Worm (Caenorhabditis elegans) whole organism, L4/young adult: Measurements from ENCODE around the gene T11B7.2.

Experiments
- W03F9.2 ChIP-seq: fragments of 150-350 bp; optimal IDR thresholded peaks from 2 replicates; lab custom pipeline; 2014; ENCODE audit warnings: missing biosample characterization, missing genetic modification characterization
- dao-5 ChIP-seq: sonication (generic microtip); optimal IDR thresholded peaks from 2 replicates; lab custom pipeline; 2016; ENCODE audit warnings: missing genotype, missing genetic modification characterization, moderate library complexity, missing compliant biosample characterization
- him-1 ChIP-seq: sonication (generic microtip); optimal IDR thresholded peaks from 2 replicates; lab custom pipeline; 2016; ENCODE audit warnings: missing genotype, missing genetic modification reagents, missing genetic modification characterization, missing compliant biosample characterization

T11B7.2 gene

ce11 chrIV:8844457-8844856, at the start of gene T11B7.2:
Gene T11B7.2 (minus strand): TSS chrIV:8844557.
- TF ChIP-seq him-1 (tag; lab: Kevin White, UChicago): no peak
- no peak for TF ChIP-seq dao-5 (tag; lab: Kevin White, UChicago)
- TF ChIP-seq W03F9.2 (tag; lab: Kevin White, UChicago): no peak

DNA sequence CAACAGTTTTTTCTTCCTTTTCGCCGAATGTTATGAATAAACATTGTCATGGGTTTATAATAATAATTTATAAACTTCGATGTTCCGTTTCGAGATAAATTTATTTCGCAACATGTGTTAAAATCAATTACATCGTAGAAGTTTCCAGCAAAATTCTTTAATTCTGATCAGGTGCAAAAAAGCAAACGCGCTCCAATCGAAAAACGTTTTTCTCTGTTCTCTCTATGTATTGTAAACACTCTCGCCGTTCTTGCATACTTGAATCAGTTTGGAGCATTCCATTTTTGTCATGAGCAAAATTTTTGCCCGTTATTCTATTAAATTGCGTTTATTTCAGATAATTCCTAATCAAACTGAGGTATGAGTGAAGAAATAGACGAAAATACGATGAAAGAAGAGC, 49.4 kb upstream of the T11B7.2 start, which contains the start of gene rad-54.L2:
Gene rad-54.L2, plus strand, starts transcription at position 332 of the 400 bp plus-strand sequence.
- TF ChIP-seq dao-5 (tag; lab: Kevin White, UChicago): no peak
- TF ChIP-seq W03F9.2 (tag; lab: Kevin White, UChicago): peak; percentile 80
- no peak for TF ChIP-seq him-1 (tag; lab: Kevin White, UChicago)

- TF ChIP-seq W03F9.2 (tag; lab: Kevin White, UChicago) (no peak), him-1 (tag; lab: Kevin White, UChicago) (no peak), dao-5 (tag; lab: Kevin White, UChicago) (no peak)
These were observed 48.2 kb upstream of the T11B7.2 start, which contains the start of gene C27B7.2 for ce11 chrIV:8892558-8892957. Gene C27B7.2 (plus strand): TSS chrIV:8892858.

DNA sequence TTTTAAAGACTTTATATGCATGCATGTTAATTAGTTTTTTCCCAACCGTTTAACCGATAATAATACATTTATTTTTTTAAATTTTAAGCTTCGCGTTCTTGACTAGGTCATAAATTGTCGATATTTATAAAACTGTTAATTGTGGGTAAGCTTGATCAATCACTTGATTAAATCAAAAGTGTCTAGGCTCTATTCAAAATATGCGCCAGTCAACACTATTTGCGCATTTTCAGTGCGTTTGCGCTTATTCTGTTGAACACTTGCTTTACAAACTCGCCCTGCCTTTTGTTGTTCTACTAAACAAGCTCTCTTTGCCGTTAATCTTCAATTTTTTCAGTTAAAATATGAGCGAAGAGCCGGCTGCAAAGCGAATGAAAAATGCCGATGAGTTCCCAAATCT, 46.8 kb upstream of the T11B7.2 start, which contains the start of gene spr-2:
Gene spr-2, plus strand, starts transcription at position 332 of the 400 bp plus-strand sequence.
- no peak for TF ChIP-seq dao-5 (tag; lab: Kevin White, UChicago)
- no peak for TF ChIP-seq him-1 (tag; lab: Kevin White, UChicago)
- TF ChIP-seq W03F9.2 (tag; lab: Kevin White, UChicago): peak; percentile 56

- TF ChIP-seq dao-5 (tag; lab: Kevin White, UChicago) (no peak), him-1 (tag; lab: Kevin White, UChicago) (no peak), W03F9.2 (tag; lab: Kevin White, UChicago) (peak; percentile 26)
These were observed 44.2 kb upstream of the T11B7.2 start, which contains the start of gene oma-1 for ce11 chrIV:8888525-8889026. Gene oma-1 (plus strand): TSS chrIV:8888976.

DNA sequence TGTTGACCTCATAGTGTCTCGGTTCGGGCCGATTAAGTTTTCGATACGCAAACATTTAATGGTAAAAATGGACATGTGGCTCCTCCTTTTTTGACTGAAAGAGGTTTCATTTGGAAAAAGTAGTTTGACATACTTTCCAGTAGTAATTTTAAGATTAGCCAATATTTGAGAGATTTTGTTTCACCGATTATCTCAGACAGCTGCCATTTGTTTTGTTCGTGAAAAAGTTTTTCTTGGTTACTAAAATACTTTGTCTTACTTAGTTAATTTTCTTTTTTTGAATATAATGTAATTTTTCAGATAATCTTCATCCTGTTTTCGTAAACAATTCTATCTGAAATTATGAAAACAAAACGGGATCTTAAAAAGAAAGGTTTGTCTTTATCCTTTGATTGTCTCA, 41.9 kb upstream of the T11B7.2 start, which contains the start of gene C09G9.5:
Gene C09G9.5, plus strand, starts transcription at position 301 of the 400 bp plus-strand sequence.
- no peak for TF ChIP-seq him-1 (tag; lab: Kevin White, UChicago)
- TF ChIP-seq dao-5 (tag; lab: Kevin White, UChicago): no peak
- no peak for TF ChIP-seq W03F9.2 (tag; lab: Kevin White, UChicago)

DNA sequence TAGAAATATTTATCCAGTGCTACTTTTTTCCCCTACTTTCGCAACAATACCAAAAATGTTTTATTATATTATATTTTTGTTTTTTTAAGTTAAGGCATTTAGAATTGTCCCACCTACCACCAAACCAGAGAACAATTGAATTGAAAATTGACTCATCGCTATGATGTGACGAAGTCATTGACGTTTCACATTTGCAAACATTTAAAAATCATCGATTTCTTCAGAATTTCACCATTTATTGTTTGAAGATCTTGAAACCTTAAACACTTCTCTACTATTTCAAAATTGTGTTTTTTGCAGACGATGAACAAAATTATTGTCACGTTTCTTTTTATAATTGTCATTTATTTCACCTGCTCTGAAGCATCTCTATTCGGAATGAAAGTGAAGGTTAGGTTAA, 36.8 kb upstream of the T11B7.2 start, which contains the start of gene C09G9.8:
Gene C09G9.8, plus strand, starts transcription at position 301 of the 400 bp plus-strand sequence.
- TF ChIP-seq W03F9.2 (tag; lab: Kevin White, UChicago): no peak
- TF ChIP-seq dao-5 (tag; lab: Kevin White, UChicago): no peak
- TF ChIP-seq him-1 (tag; lab: Kevin White, UChicago): no peak

DNA sequence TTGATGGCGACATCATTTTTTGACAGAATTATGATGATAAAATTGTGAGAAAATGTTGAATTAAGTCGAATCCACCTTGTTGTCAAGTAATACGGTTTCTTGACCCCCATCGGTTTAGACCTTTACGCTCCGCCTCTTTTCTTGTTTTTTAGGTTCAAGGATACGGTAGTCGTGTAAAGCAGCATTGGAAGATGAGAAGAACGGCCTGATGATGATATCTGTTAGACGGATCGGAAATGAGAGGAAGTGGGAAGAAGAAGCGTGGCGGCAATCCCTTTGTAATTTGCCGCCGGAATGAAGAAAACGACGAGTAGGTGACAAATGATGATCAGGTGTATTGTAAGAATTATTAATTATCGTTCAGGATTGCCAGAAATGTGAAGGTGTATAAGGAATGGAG, 35.5 kb upstream of the T11B7.2 start, which contains the start of gene npax-4:
Gene npax-4, minus strand, starts transcription at position 101 of the 400 bp plus-strand sequence.
- TF ChIP-seq dao-5 (tag; lab: Kevin White, UChicago): no peak
- TF ChIP-seq him-1 (tag; lab: Kevin White, UChicago): no peak
- no peak for TF ChIP-seq W03F9.2 (tag; lab: Kevin White, UChicago)

DNA sequence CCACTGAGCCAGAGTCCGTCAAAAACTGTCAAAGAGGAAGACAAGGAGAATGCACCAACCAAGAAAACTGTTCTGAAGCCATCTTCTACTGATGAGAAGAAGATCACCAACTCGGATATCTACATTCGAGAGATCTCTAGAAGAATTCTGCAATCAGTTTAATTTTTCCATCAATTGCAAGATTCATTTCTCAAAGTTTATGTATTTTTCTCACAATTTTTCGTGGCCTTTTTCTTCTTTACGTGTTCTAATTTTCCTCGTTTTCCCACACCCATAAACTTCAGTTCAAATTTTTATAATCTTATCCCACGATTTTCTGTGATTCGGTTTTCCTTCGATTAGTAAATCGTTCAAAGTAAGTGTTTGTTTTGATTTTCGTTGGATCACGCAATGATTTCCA, 29.5 kb upstream of the T11B7.2 start, which contains the start of gene hdl-2:
Gene hdl-2, plus strand, starts transcription at position 301 of the 400 bp plus-strand sequence.
- no peak for TF ChIP-seq him-1 (tag; lab: Kevin White, UChicago)
- no peak for TF ChIP-seq dao-5 (tag; lab: Kevin White, UChicago)
- no peak for TF ChIP-seq W03F9.2 (tag; lab: Kevin White, UChicago)

DNA sequence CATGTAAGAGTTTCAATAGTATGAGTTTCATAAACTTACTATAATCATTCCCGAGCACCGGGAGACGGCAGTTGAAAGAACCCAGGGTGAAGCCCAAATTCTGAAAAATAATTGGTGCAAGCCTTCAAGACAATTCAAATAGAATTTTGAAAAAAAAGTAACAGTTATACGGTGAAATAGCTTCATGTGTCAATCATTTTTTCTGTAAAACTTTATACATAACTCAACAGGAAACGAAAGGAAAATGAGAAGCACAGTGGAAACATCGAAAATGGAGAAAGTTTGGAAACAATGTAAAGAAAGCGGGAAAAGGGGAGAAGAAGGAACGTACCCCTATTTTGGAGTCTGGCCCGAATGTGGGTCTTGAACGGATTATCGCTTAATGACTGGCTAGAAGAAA, 28.6 kb upstream of the T11B7.2 start, which contains the start of gene C09G9.3:
Gene C09G9.3, minus strand, starts transcription at position 101 of the 400 bp plus-strand sequence.
- no peak for TF ChIP-seq him-1 (tag; lab: Kevin White, UChicago)
- no peak for TF ChIP-seq W03F9.2 (tag; lab: Kevin White, UChicago)
- no peak for TF ChIP-seq dao-5 (tag; lab: Kevin White, UChicago)

DNA sequence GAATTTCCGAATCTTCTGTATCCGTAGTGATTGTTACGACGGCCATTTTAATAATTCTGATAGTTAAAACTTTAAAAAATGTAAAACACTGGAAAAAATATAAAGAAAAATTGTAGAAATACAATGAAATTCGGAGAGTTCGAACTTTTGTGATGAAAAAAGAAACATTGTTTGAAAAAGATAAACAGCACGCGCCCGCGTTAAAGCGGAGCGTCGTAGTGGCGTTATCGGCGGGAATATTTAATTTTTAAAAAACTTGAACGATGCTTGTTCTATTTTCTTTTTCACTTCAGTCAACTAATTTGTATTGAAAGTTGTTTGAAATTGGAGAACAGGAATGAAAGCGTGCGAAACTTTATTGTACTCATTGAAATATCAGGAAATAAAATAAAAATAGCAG, 25.3 kb upstream of the T11B7.2 start, which contains the start of gene npp-23:
Gene npp-23, minus strand, starts transcription at position 56 of the 400 bp plus-strand sequence.
- TF ChIP-seq dao-5 (tag; lab: Kevin White, UChicago) (no peak), him-1 (tag; lab: Kevin White, UChicago) (no peak), W03F9.2 (tag; lab: Kevin White, UChicago) (no peak)

- no peak for TF ChIP-seq dao-5 (tag; lab: Kevin White, UChicago)
These were observed 23.2 kb upstream of the T11B7.2 start for ce11 chrIV:8867562-8867961.

DNA sequence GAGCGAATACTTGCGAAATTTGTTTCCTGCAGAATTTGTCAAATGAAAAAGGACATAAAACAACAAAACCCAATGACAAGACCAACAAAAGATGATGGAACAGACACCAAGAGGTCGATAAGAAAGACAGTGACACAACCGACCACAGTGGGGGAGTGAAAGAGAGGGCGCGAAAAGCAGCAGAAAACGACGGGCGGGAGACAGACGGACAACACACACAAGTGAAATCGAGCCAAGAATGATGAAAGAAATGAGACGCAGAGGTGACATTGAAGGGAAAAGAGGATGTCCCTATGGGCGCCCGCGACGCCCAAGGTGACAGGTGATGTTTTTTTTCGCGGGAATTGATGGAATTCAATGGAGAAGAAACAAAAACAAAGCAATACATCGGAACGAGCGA, 21.7 kb upstream of the T11B7.2 start:
- TF ChIP-seq W03F9.2 (tag; lab: Kevin White, UChicago) (peak; percentile 74), him-1 (tag; lab: Kevin White, UChicago) (no peak), dao-5 (tag; lab: Kevin White, UChicago) (no peak)

- TF ChIP-seq dao-5 (tag; lab: Kevin White, UChicago) (no peak), him-1 (tag; lab: Kevin White, UChicago) (no peak), W03F9.2 (tag; lab: Kevin White, UChicago) (no peak)
These were observed 21.0 kb upstream of the T11B7.2 start, which contains the start of gene C09G9.1 for ce11 chrIV:8865343-8865742. Gene C09G9.1 (minus strand): TSS chrIV:8865485.
